Worm (Caenorhabditis elegans) whole organism, L2 larva: ENCODE results near the gene dhs-29.

Experiments used
- ceh-82 ChIP-seq: fragments of 150-350 bp; optimal IDR thresholded peaks from 2 replicates; lab custom pipeline; 2014; ENCODE audit warnings: missing biosample characterization, missing genetic modification characterization
- egl-27 ChIP-seq: sonication (generic microtip); optimal IDR thresholded peaks from 3 replicates; lab custom pipeline; 2017; ENCODE audit warnings: missing biosample characterization, missing genetic modification reagents, missing genetic modification characterization
- elt-3 ChIP-seq: sonication (generic microtip); optimal IDR thresholded peaks from 2 replicates; lab custom pipeline; 2017; ENCODE audit warnings: missing biosample characterization, missing genetic modification characterization
- fos-1 ChIP-seq: fragments of 150-350 bp; optimal IDR thresholded peaks from 2 replicates; lab custom pipeline; 2014; ENCODE audit warnings: missing biosample characterization, missing genetic modification characterization
- gmeb-1 ChIP-seq: fragments of 150-350 bp; optimal IDR thresholded peaks from 2 replicates; lab custom pipeline; 2014; ENCODE audit warnings: missing biosample characterization, missing genetic modification characterization
- lin-39 ChIP-seq: fragments of 150-350 bp; optimal IDR thresholded peaks from 2 replicates; lab custom pipeline; 2014; ENCODE audit warnings: missing biosample characterization, missing genetic modification reagents, missing genetic modification characterization
- sma-9 ChIP-seq, 2 experiments: fragments of 150-350 bp in 1 of 2; sonication (generic microtip) in 1 of 2; optimal IDR thresholded peaks; 2 replicates each; lab custom pipeline; 2014 to 2016; ENCODE audit warnings: missing genetic modification characterization in 2 of 2, mild to moderate bottlenecking in 1 of 2, missing biosample characterization in 1 of 2, missing compliant biosample characterization in 1 of 2, missing genetic modification reagents in 1 of 2, moderate library complexity in 1 of 2
- snpc-4 ChIP-seq: fragments of 150-350 bp; optimal IDR thresholded peaks from 2 replicates; lab custom pipeline; 2014; ENCODE audit warnings: missing biosample characterization, missing genetic modification characterization
- unc-55 ChIP-seq: fragments of 150-350 bp; sonication (generic microtip); optimal IDR thresholded peaks from 3 replicates; lab custom pipeline; 2014; ENCODE audit warnings: missing biosample characterization, missing genetic modification reagents, missing genetic modification characterization

ce11 chrX:7710643-7711042, 45.9 kb upstream of the dhs-29 start, which contains the start of gene K09F5.4:
- TF ChIP-seq unc-55 (GFP tag; lab: Kevin White, UChicago) (no peak), ceh-82 (no peak), egl-27 (no peak), sma-9 (GFP tag; optimal IDR thresholded peaks at IDR 0.05; lab: Kevin White, UChicago) (no peak), sma-9 (tag; optimal IDR thresholded peaks at IDR 0.05; lab: Kevin White, UChicago) (no peak), elt-3 (tag; lab: Kevin White, UChicago) (no peak), lin-39 (tag; lab: Kevin White, UChicago) (no peak), fos-1 (no peak), gmeb-1 (no peak), snpc-4 (tag; lab: Kevin White, UChicago) (no peak)
